Worm (Caenorhabditis elegans): ENCODE measurements around the gene Y38H6C.20.

The Y38H6C.20 gene

ce11 chrV:20594746-20595145 is 43.8 kb upstream of the Y38H6C.20 start, which contains the start of gene F26F2.10:
Gene F26F2.10, minus strand, starts transcription at chrV:20594846.
- no peak for TF ChIP-seq mec-3 (tag; optimal IDR thresholded peaks at IDR 0.05; ENCODE audit: borderline replicate concordance)
- no peak for TF ChIP-seq hlh-13 (GFP tag; optimal IDR thresholded peaks at IDR 0.05)
- TF ChIP-seq ama-1 (optimal IDR thresholded peaks at IDR 0.05), result no peak
- no peak for TF ChIP-seq ref-2 (tag; optimal IDR thresholded peaks at IDR 0.05)
- no peak for TF ChIP-seq dve-1 (tag; optimal IDR thresholded peaks at IDR 0.05)
- TF ChIP-seq unc-55 (GFP tag; optimal IDR thresholded peaks at IDR 0.05), result no peak
- TF ChIP-seq F13H6.1 (tag; optimal IDR thresholded peaks at IDR 0.05), result no peak
- no peak for TF ChIP-seq ets-4 (tag; optimal IDR thresholded peaks at IDR 0.05)
- no peak for TF ChIP-seq nfya-1 (tag; optimal IDR thresholded peaks at IDR 0.05)
- no peak for TF ChIP-seq C08G9.2 (tag; optimal IDR thresholded peaks at IDR 0.05)
- no peak for TF ChIP-seq Y22D7AL.16 (tag; optimal IDR thresholded peaks at IDR 0.05)
- TF ChIP-seq hlh-30 (tag; optimal IDR thresholded peaks at IDR 0.05; ENCODE audit: insufficient read depth), result no peak
- TF ChIP-seq fkh-10 (GFP tag; optimal IDR thresholded peaks at IDR 0.05), result no peak
- no peak for TF ChIP-seq nhr-11 (tag; optimal IDR thresholded peaks at IDR 0.05)
- TF ChIP-seq fax-1 (tag; optimal IDR thresholded peaks at IDR 0.05), result no peak
- no peak for TF ChIP-seq fkh-6 (tag; optimal IDR thresholded peaks at IDR 0.05)
- no peak for TF ChIP-seq pax-1 (tag; optimal IDR thresholded peaks at IDR 0.05)
- no peak for TF ChIP-seq che-1 (tag; optimal IDR thresholded peaks at IDR 0.05)

- TF ChIP-seq sox-2 (GFP tag; IDR thresholded peaks at IDR 0.05) (no peak), lin-11 (tag; optimal IDR thresholded peaks at IDR 0.05) (peak; percentile 31), madf-2 (tag; optimal IDR thresholded peaks at IDR 0.05) (no peak), ceh-14 (tag; optimal IDR thresholded peaks at IDR 0.05) (peak; percentile 60), K02D7.2 (tag; optimal IDR thresholded peaks at IDR 0.05) (no peak), ceh-19 (GFP tag; optimal IDR thresholded peaks at IDR 0.05) (no peak), mec-3 (tag; optimal IDR thresholded peaks at IDR 0.05; ENCODE audit: borderline replicate concordance) (no peak), lim-6 (tag; optimal IDR thresholded peaks at IDR 0.05) (no peak), pha-4 (tag; optimal IDR thresholded peaks at IDR 0.05) (no peak), ceh-24 (tag; optimal IDR thresholded peaks at IDR 0.05) (no peak), hlh-30 (tag; optimal IDR thresholded peaks at IDR 0.05; ENCODE audit: insufficient read depth) (peak; percentile 76), ceh-30 (tag; optimal IDR thresholded peaks at IDR 0.05) (peak; percentile 34), ceh-48 (tag; optimal IDR thresholded peaks at IDR 0.05) (peak; percentile 34), Y22D7AL.16 (tag; optimal IDR thresholded peaks at IDR 0.05) (no peak), ttx-3 (tag; optimal IDR thresholded peaks at IDR 0.05) (peak; percentile 38), dmd-4 (tag; optimal IDR thresholded peaks at IDR 0.05; ENCODE audit: borderline replicate concordance) (no peak), nfya-1 (tag; optimal IDR thresholded peaks at IDR 0.05) (peak; percentile 36), ceh-31 (tag; optimal IDR thresholded peaks at IDR 0.05) (peak; percentile 31), K09A11.1 (tag; optimal IDR thresholded peaks at IDR 0.05; ENCODE audit: insufficient read depth) (no peak), elt-2 (tag; optimal IDR thresholded peaks at IDR 0.05) (peak; percentile 55), ets-4 (tag; optimal IDR thresholded peaks at IDR 0.05) (no peak), unc-86 (tag; optimal IDR thresholded peaks at IDR 0.05) (peak; percentile 51), unc-42 (tag; optimal IDR thresholded peaks at IDR 0.05) (peak; percentile 52), gmeb-2 (tag; optimal IDR thresholded peaks at IDR 0.05) (peak; percentile 20), pha-2 (tag; optimal IDR thresholded peaks at IDR 0.05) (peak; percentile 64), ceh-6 (GFP tag; optimal IDR thresholded peaks at IDR 0.05) (no peak), elt-4 (tag; optimal IDR thresholded peaks at IDR 0.05) (no peak), unc-3 (GFP tag; conservative IDR thresholded peaks at IDR 0.05) (no peak), unc-3 (tag; optimal IDR thresholded peaks at IDR 0.05) (peak; percentile 41)
Measured at ce11 chrV:20580511-20581040, 29.6 kb upstream of the Y38H6C.20 start, which contains the start of gene F26F2.7. Gene F26F2.7, plus strand, starts transcription at chrV:20580990.

Measured in whole organism, late embryonic.